Worm (Caenorhabditis elegans) whole organism, late embryonic: Measurements from ENCODE around the gene F32D8.5.

Source experiments
- fax-1 ChIP-seq: sonication (generic microtip); optimal IDR thresholded peaks from 2 replicates; lab custom pipeline; 2016; ENCODE audit warnings: missing genotype, missing genetic modification characterization, missing compliant biosample characterization
- hlh-13 ChIP-seq: fragments of 200-800 bp; sonication (Bioruptor generic); optimal IDR thresholded peaks from 2 replicates; lab custom pipeline; 2018; ENCODE audit warnings: mild to moderate bottlenecking, missing genetic modification characterization, missing compliant biosample characterization

- TF ChIP-seq hlh-13 (GFP tag; lab: Kevin White, UChicago) (no peak), fax-1 (no peak)
Observed at ce11 chrV:10923229-10923628, 28.6 kb downstream of the F32D8.5 start, which contains the start of gene F58B4.7.
